Fruit fly (Drosophila melanogaster) whole organism, adult: Measurements from ENCODE around the gene CG32074.

Source experiments
- CG11617 ChIP-seq: fragments of 200-800 bp; sonication (Bioruptor generic); optimal IDR thresholded peaks from 2 replicates; lab custom pipeline; 2017; ENCODE audit warnings: mild to moderate bottlenecking, missing biosample characterization, missing genetic modification reagents, missing genetic modification characterization
- CG12768 ChIP-seq: fragments of 200-800 bp; sonication (Bioruptor generic); optimal IDR thresholded peaks from 2 replicates; lab custom pipeline; 2017; ENCODE audit warnings: missing biosample characterization, missing genetic modification characterization, mild to moderate bottlenecking, moderate library complexity, missing genetic modification reagents
- CG14711 ChIP-seq: fragments of 200-800 bp; sonication (Bioruptor generic); optimal IDR thresholded peaks from 2 replicates; lab custom pipeline; 2018; ENCODE audit warnings: missing biosample characterization, mild to moderate bottlenecking, missing genetic modification characterization, moderate library complexity
- CG1620 ChIP-seq: fragments of 200-800 bp; sonication (Bioruptor generic); optimal IDR thresholded peaks from 2 replicates; lab custom pipeline; 2016; ENCODE audit warnings: missing biosample characterization, missing genetic modification characterization
- CG33017 ChIP-seq: fragments of 200-800 bp; sonication (Bioruptor generic); optimal IDR thresholded peaks from 2 replicates; lab custom pipeline; 2018; ENCODE audit warnings: missing biosample characterization, mild to moderate bottlenecking, missing genetic modification characterization, moderate library complexity
- CG5204 ChIP-seq: fragments of 200-800 bp; sonication (Bioruptor generic); optimal IDR thresholded peaks from 2 replicates; lab custom pipeline; 2016; ENCODE audit warnings: missing biosample characterization, missing genetic modification characterization
- CG7045 ChIP-seq: fragments of 200-800 bp; sonication (Bioruptor generic); optimal IDR thresholded peaks from 2 replicates; lab custom pipeline; 2017; ENCODE audit warnings: missing biosample characterization, mild to moderate bottlenecking, missing genetic modification characterization
- CG7101 ChIP-seq: fragments of 200-800 bp; sonication (Bioruptor generic); optimal IDR thresholded peaks from 2 replicates; lab custom pipeline; 2018; ENCODE audit warnings: missing biosample characterization, mild to moderate bottlenecking, missing genetic modification characterization, moderate library complexity
- Clk ChIP-seq: fragments of 200-800 bp; sonication (Bioruptor generic); optimal IDR thresholded peaks from 2 replicates; lab custom pipeline; 2017; ENCODE audit warnings: missing biosample characterization, missing genetic modification characterization
- Crg-1 ChIP-seq: fragments of 200-800 bp; sonication (Bioruptor generic); optimal IDR thresholded peaks from 2 replicates; lab custom pipeline; 2016; ENCODE audit warnings: missing biosample characterization, missing genetic modification characterization
- Hr96 ChIP-seq: fragments of 200-800 bp; sonication (Bioruptor generic); optimal IDR thresholded peaks from 2 replicates; lab custom pipeline; 2016; ENCODE audit warnings: missing biosample characterization, missing genetic modification characterization
- Mnt ChIP-seq: fragments of 200-800 bp; sonication (Bioruptor generic); optimal IDR thresholded peaks from 2 replicates; lab custom pipeline; 2016; ENCODE audit warnings: missing biosample characterization, mild to moderate bottlenecking, missing genetic modification characterization
- bab1 ChIP-seq: fragments of 200-800 bp; sonication (Bioruptor generic); optimal IDR thresholded peaks from 3 replicates; lab custom pipeline; 2019; ENCODE audit warnings: missing biosample characterization, mild to moderate bottlenecking, missing genetic modification characterization, moderate library complexity
- cic ChIP-seq: fragments of 200-800 bp; sonication (Bioruptor generic); optimal IDR thresholded peaks from 2 replicates; lab custom pipeline; 2017; ENCODE audit warnings: missing biosample characterization, mild to moderate bottlenecking, missing genetic modification characterization, moderate library complexity
- cnc ChIP-seq, 2 experiments: fragments of >200 bp; optimal IDR thresholded peaks; 2 replicates each; lab custom pipeline; 2017
- kay ChIP-seq: fragments of 200-800 bp; sonication (Bioruptor generic); peaks from one replicate; lab custom pipeline; 2016; ENCODE audit warnings: missing biosample characterization, missing genetic modification characterization, borderline replicate concordance
- ovo ChIP-seq: fragments of 200-800 bp; sonication (Bioruptor generic); optimal IDR thresholded peaks from 2 replicates; lab custom pipeline; 2016; ENCODE audit warnings: missing biosample characterization, missing genetic modification characterization
- pad ChIP-seq: fragments of 200-800 bp; sonication (Bioruptor generic); optimal IDR thresholded peaks from 3 replicates; lab custom pipeline; 2017; ENCODE audit warnings: missing biosample characterization, missing genetic modification characterization, mild to moderate bottlenecking, moderate library complexity, missing genetic modification reagents
- tj ChIP-seq: fragments of 200-800 bp; sonication (Bioruptor generic); optimal IDR thresholded peaks from 3 replicates; lab custom pipeline; 2017; ENCODE audit warnings: missing biosample characterization, mild to moderate bottlenecking, missing genetic modification characterization, moderate library complexity
- toe ChIP-seq: fragments of 200-800 bp; sonication (Bioruptor generic); optimal IDR thresholded peaks from 2 replicates; lab custom pipeline; 2016; ENCODE audit warnings: missing biosample characterization, missing genetic modification characterization

The CG32074 gene

dm6 chr3L:11120419-11120958 is 11.6 kb downstream of the CG32074 start, which contains the start of the genes FoxK and mRpL2:
Gene FoxK, minus strand, starts transcription at chr3L:11120783.
Gene mRpL2, plus strand, starts transcription at chr3L:11120847.
- TF ChIP-seq Hr96 (GFP tag; lab: Kevin White, UChicago): peak; percentile 57
- peak; percentile 91 for TF ChIP-seq Mnt (GFP tag; lab: Kevin White, UChicago)
- peak; percentile 64 for TF ChIP-seq CG1620 (GFP tag; lab: Kevin White, UChicago)
- peak; percentile 7 for TF ChIP-seq Clk (GFP tag; lab: Kevin White, UChicago)
- peak; percentile 72 for TF ChIP-seq CG33017 (tag; lab: Kevin White, UChicago)
- TF ChIP-seq CG11617 (GFP tag; lab: Kevin White, UChicago): peak; percentile 89
- no peak for TF ChIP-seq CG5204 (GFP tag; lab: Kevin White, UChicago)
- no peak for TF ChIP-seq pad (GFP tag; lab: Kevin White, UChicago)
- TF ChIP-seq kay (GFP tag; lab: Kevin White, UChicago): peak; percentile 98
- TF ChIP-seq ovo (GFP tag; lab: Kevin White, UChicago): peak; percentile 9
- TF ChIP-seq Crg-1 (GFP tag; lab: Kevin White, UChicago): peak; percentile 15
- TF ChIP-seq bab1 (GFP tag; lab: Kevin White, UChicago): peak; percentile 31
- TF ChIP-seq cnc (optimal IDR thresholded peaks at IDR 0.05; lab: Kevin White, UChicago): no peak
- peak; percentile 71 for TF ChIP-seq CG7045 (GFP tag; lab: Kevin White, UChicago)
- TF ChIP-seq toe (GFP tag; lab: Kevin White, UChicago): peak; percentile 58
- TF ChIP-seq tj: peak; percentile 88
- TF ChIP-seq cic (GFP tag; lab: Kevin White, UChicago): peak; percentile 93
- peak; percentile 7 for TF ChIP-seq CG7101 (tag; lab: Kevin White, UChicago)
- peak; percentile 51 for TF ChIP-seq CG14711 (tag; lab: Kevin White, UChicago)
- TF ChIP-seq CG12768 (GFP tag; lab: Kevin White, UChicago): peak; percentile 85

dm6 chr3L:11119901-11120418 is 12.2 kb downstream of the CG32074 start:
- peak; percentile 47 for TF ChIP-seq ovo (GFP tag; lab: Kevin White, UChicago)
- no peak for TF ChIP-seq bab1 (GFP tag; lab: Kevin White, UChicago)

dm6 chr3L:11119396-11119900 is 12.7 kb downstream of the CG32074 start:
- TF ChIP-seq CG1620 (GFP tag; lab: Kevin White, UChicago) (peak; percentile 20), CG7101 (tag; lab: Kevin White, UChicago) (no peak), cnc (optimal IDR thresholded peaks at IDR 0.05; lab: Kevin White, UChicago) (no peak), bab1 (GFP tag; lab: Kevin White, UChicago) (no peak), Crg-1 (GFP tag; lab: Kevin White, UChicago) (peak; percentile 56), CG12768 (GFP tag; lab: Kevin White, UChicago) (peak; percentile 15), ovo (GFP tag; lab: Kevin White, UChicago) (no peak), Clk (GFP tag; lab: Kevin White, UChicago) (no peak), CG33017 (tag; lab: Kevin White, UChicago) (no peak), CG7045 (GFP tag; lab: Kevin White, UChicago) (peak; percentile 1), tj (no peak), CG11617 (GFP tag; lab: Kevin White, UChicago) (no peak), cic (GFP tag; lab: Kevin White, UChicago) (no peak), Mnt (GFP tag; lab: Kevin White, UChicago) (peak; percentile 7), kay (GFP tag; lab: Kevin White, UChicago) (no peak), CG5204 (GFP tag; lab: Kevin White, UChicago) (no peak), toe (GFP tag; lab: Kevin White, UChicago) (no peak), Hr96 (GFP tag; lab: Kevin White, UChicago) (no peak), CG14711 (tag; lab: Kevin White, UChicago) (peak; percentile 77), pad (GFP tag; lab: Kevin White, UChicago) (peak; percentile 10)

- TF ChIP-seq pad (GFP tag; lab: Kevin White, UChicago) (peak; percentile 78), CG1620 (GFP tag; lab: Kevin White, UChicago) (no peak), toe (GFP tag; lab: Kevin White, UChicago) (no peak), cnc (optimal IDR thresholded peaks at IDR 0.05; lab: Kevin White, UChicago) (no peak), cic (GFP tag; lab: Kevin White, UChicago) (peak; percentile 98), Mnt (GFP tag; lab: Kevin White, UChicago) (peak; percentile 85), kay (GFP tag; lab: Kevin White, UChicago) (peak; percentile 97), Hr96 (GFP tag; lab: Kevin White, UChicago) (peak; percentile 34), ovo (GFP tag; lab: Kevin White, UChicago) (peak; percentile 80), bab1 (GFP tag; lab: Kevin White, UChicago) (no peak), CG5204 (GFP tag; lab: Kevin White, UChicago) (no peak), Clk (GFP tag; lab: Kevin White, UChicago) (peak; percentile 54), CG33017 (tag; lab: Kevin White, UChicago) (peak; percentile 19), CG7101 (tag; lab: Kevin White, UChicago) (peak; percentile 70), tj (peak; percentile 40), CG11617 (GFP tag; lab: Kevin White, UChicago) (no peak), CG14711 (tag; lab: Kevin White, UChicago) (peak; percentile 60), Crg-1 (GFP tag; lab: Kevin White, UChicago) (peak; percentile 66), CG7045 (GFP tag; lab: Kevin White, UChicago) (peak; percentile 48), CG12768 (GFP tag; lab: Kevin White, UChicago) (peak; percentile 68)
Measured at dm6 chr3L:11118627-11119395, 13.3 kb downstream of the CG32074 start.
